Fruit fly (Drosophila melanogaster) whole organism, embryonic: Measurements from ENCODE around the gene CG14454.
A peak's percentile ranks its signal among the peaks of the same experiment; 100 is the strongest.

ENCODE experiments used
- Antp ChIP-seq: fragments of 200-800 bp; sonication (Bioruptor generic); optimal IDR thresholded peaks from 3 replicates; lab custom pipeline; 2016; ENCODE audit warnings: missing biosample characterization, missing genetic modification characterization
- Blimp-1 ChIP-seq: fragments of 200-800 bp; sonication (Bioruptor generic); optimal IDR thresholded peaks from 3 replicates; lab custom pipeline; 2018; ENCODE audit warnings: missing biosample characterization, missing genetic modification characterization, mild to moderate bottlenecking, moderate library complexity, missing genetic modification reagents
- CG10267 ChIP-seq: fragments of 200-800 bp; sonication (Bioruptor generic); optimal IDR thresholded peaks from 2 replicates; lab custom pipeline; 2018; ENCODE audit warnings: missing biosample characterization, mild to moderate bottlenecking, missing genetic modification characterization, moderate library complexity
- CG12236 ChIP-seq: fragments of 200-800 bp; sonication (Bioruptor generic); optimal IDR thresholded peaks from 2 replicates; lab custom pipeline; 2016; ENCODE audit warnings: missing biosample characterization, missing genetic modification characterization
- CG12659 ChIP-seq: fragments of 200-800 bp; sonication (Bioruptor generic); optimal IDR thresholded peaks from 3 replicates; lab custom pipeline; 2017; ENCODE audit warnings: mild to moderate bottlenecking, missing biosample characterization, missing genetic modification reagents, missing genetic modification characterization
- CG12769 ChIP-seq: fragments of 200-800 bp; sonication (Bioruptor generic); optimal IDR thresholded peaks from 2 replicates; lab custom pipeline; 2019; ENCODE audit warnings: missing biosample characterization, mild to moderate bottlenecking, missing genetic modification characterization, moderate library complexity
- CG12942 ChIP-seq: fragments of 200-800 bp; sonication (Bioruptor generic); optimal IDR thresholded peaks from 3 replicates; lab custom pipeline; 2016; ENCODE audit warnings: missing biosample characterization, missing genetic modification characterization
- CG13624 ChIP-seq: fragments of 200-800 bp; sonication (Bioruptor generic); optimal IDR thresholded peaks from 2 replicates; lab custom pipeline; 2016; ENCODE audit warnings: missing biosample characterization, missing genetic modification characterization
- CG14667 ChIP-seq: fragments of 200-800 bp; sonication (Bioruptor generic); IDR thresholded peaks from 2 replicates; pipeline ENCODE4 v1.3.6; 2022; ENCODE audit warnings: missing biosample characterization, missing genetic modification characterization
- CG15479 ChIP-seq: fragments of 200-800 bp; sonication (Bioruptor generic); optimal IDR thresholded peaks from 3 replicates; lab custom pipeline; 2019; ENCODE audit warnings: missing biosample characterization, mild to moderate bottlenecking, missing genetic modification characterization, moderate library complexity
- CG15514 ChIP-seq: fragments of 200-800 bp; sonication (Bioruptor generic); optimal IDR thresholded peaks from 3 replicates; lab custom pipeline; 2017; ENCODE audit warnings: missing biosample characterization, missing genetic modification characterization, mild to moderate bottlenecking, moderate library complexity, missing genetic modification reagents
- CG17568 ChIP-seq: fragments of 200-800 bp; sonication (Bioruptor generic); optimal IDR thresholded peaks from 2 replicates; lab custom pipeline; 2018; ENCODE audit warnings: missing biosample characterization, mild to moderate bottlenecking, missing genetic modification characterization, moderate library complexity
- CG2875 ChIP-seq: fragments of 200-800 bp; sonication (Bioruptor generic); optimal IDR thresholded peaks from 2 replicates; lab custom pipeline; 2017; ENCODE audit warnings: missing biosample characterization, mild to moderate bottlenecking, missing genetic modification characterization, missing genetic modification reagents
- CG31388 ChIP-seq: fragments of 200-800 bp; sonication (Bioruptor generic); optimal IDR thresholded peaks from 2 replicates; lab custom pipeline; 2016; ENCODE audit warnings: missing biosample characterization, missing genetic modification characterization
- CG32532 ChIP-seq: fragments of 200-800 bp; sonication (Bioruptor generic); IDR thresholded peaks from 2 replicates; pipeline ENCODE4 v1.3.6; 2022; ENCODE audit warnings: missing biosample characterization, missing genetic modification characterization
- CG3281 ChIP-seq: fragments of 200-800 bp; sonication (Bioruptor generic); optimal IDR thresholded peaks from 3 replicates; lab custom pipeline; 2017; ENCODE audit warnings: missing biosample characterization, mild to moderate bottlenecking, missing genetic modification characterization
- CG7745 ChIP-seq: fragments of 200-800 bp; sonication (Bioruptor generic); optimal IDR thresholded peaks from 2 replicates; lab custom pipeline; 2018; ENCODE audit warnings: missing biosample characterization, mild to moderate bottlenecking, missing genetic modification characterization, moderate library complexity
- CG7928 ChIP-seq: fragments of 200-800 bp; sonication (Bioruptor generic); optimal IDR thresholded peaks from 2 replicates; lab custom pipeline; 2017; ENCODE audit warnings: missing biosample characterization, mild to moderate bottlenecking, missing genetic modification characterization
- CG7963 ChIP-seq: fragments of 200-800 bp; sonication (Bioruptor generic); IDR thresholded peaks from 3 replicates; pipeline ENCODE4 v1.3.6; 2022; ENCODE audit warnings: missing biosample characterization, missing genetic modification characterization; ENCODE audit not compliant: partially characterized antibody
- CG7987 ChIP-seq: fragments of 200-800 bp; sonication (Bioruptor generic); optimal IDR thresholded peaks from 2 replicates; lab custom pipeline; 2018; ENCODE audit warnings: missing biosample characterization, mild to moderate bottlenecking, missing genetic modification characterization, moderate library complexity
- CG8359 ChIP-seq: fragments of 200-800 bp; sonication (Bioruptor generic); optimal IDR thresholded peaks from 2 replicates; lab custom pipeline; 2017; ENCODE audit warnings: missing biosample characterization, mild to moderate bottlenecking, missing genetic modification characterization, borderline replicate concordance
- CG8478 ChIP-seq: fragments of >200 bp; optimal IDR thresholded peaks from 2 replicates; lab custom pipeline; 2018
- E2f1 ChIP-seq: fragments of 200-800 bp; sonication (Bioruptor generic); IDR thresholded peaks from 2 replicates; pipeline ENCODE4 v1.3.6; 2022; ENCODE audit warnings: missing biosample characterization, missing genetic modification characterization
- Fer3 ChIP-seq: fragments of 200-800 bp; sonication (Bioruptor generic); optimal IDR thresholded peaks from 2 replicates; lab custom pipeline; 2018; ENCODE audit warnings: missing biosample characterization, mild to moderate bottlenecking, missing genetic modification characterization, moderate library complexity
- GATAe ChIP-seq: fragments of 200-800 bp; sonication (Bioruptor generic); conservative IDR thresholded peaks from 2 replicates; pipeline ENCODE4 v1.3.6; 2022; ENCODE audit warnings: missing biosample characterization, missing genetic modification characterization
- Hand ChIP-seq: fragments of 200-800 bp; sonication (Bioruptor generic); optimal IDR thresholded peaks from 2 replicates; lab custom pipeline; 2017; ENCODE audit warnings: mild to moderate bottlenecking, missing biosample characterization, missing genetic modification reagents, missing genetic modification characterization
- Hr51 ChIP-seq, 2 experiments: fragments of 200-800 bp; sonication (Bioruptor generic); optimal IDR thresholded peaks; 2 replicates in 1 of 2; 3 replicates in 1 of 2; lab custom pipeline; 2016 to 2018; ENCODE audit warnings: missing biosample characterization in 2 of 2, missing genetic modification characterization in 2 of 2, mild to moderate bottlenecking in 1 of 2, moderate library complexity in 1 of 2
- Lim3 ChIP-seq: fragments of 200-800 bp; sonication (Bioruptor generic); IDR thresholded peaks from 2 replicates; pipeline ENCODE4 v1.3.6; 2022; ENCODE audit warnings: missing biosample characterization, missing genetic modification characterization
- Stat92E ChIP-seq, 3 experiments: fragments of >200 bp in 2 of 3; fragments of 200-800 bp in 1 of 3; sonication (Bioruptor generic) in 1 of 3; optimal IDR thresholded peaks; 2 replicates each; lab custom pipeline; 2017 to 2019; ENCODE audit warnings: missing biosample characterization in 3 of 3, missing genetic modification characterization in 3 of 3, mild to moderate bottlenecking in 1 of 3, moderate library complexity in 1 of 3
- Trl ChIP-seq, 3 experiments: fragments of >200 bp in 2 of 3; fragments of 200-800 bp in 1 of 3; sonication (Bioruptor generic) in 1 of 3; optimal IDR thresholded peaks; 2 replicates in 1 of 3; 3 replicates in 2 of 3; lab custom pipeline; 2016 to 2017; ENCODE audit warnings: missing biosample characterization in 1 of 3, missing genetic modification characterization in 1 of 3
- chif ChIP-seq, 2 experiments: fragments of 200-800 bp; sonication (Bioruptor generic); optimal IDR thresholded peaks; 3 replicates each; lab custom pipeline; 2016; ENCODE audit warnings: missing biosample characterization in 2 of 2, missing genetic modification characterization in 2 of 2
- cwo ChIP-seq: fragments of 200-800 bp; sonication (Bioruptor generic); optimal IDR thresholded peaks from 3 replicates; lab custom pipeline; 2017; ENCODE audit warnings: missing biosample characterization, missing genetic modification characterization, mild to moderate bottlenecking, moderate library complexity, missing genetic modification reagents
- da ChIP-seq: fragments of 200-800 bp; sonication (Bioruptor generic); optimal IDR thresholded peaks from 2 replicates; lab custom pipeline; 2016; ENCODE audit warnings: missing biosample characterization, missing genetic modification characterization
- dpn ChIP-seq, 2 experiments: fragments of 200-800 bp; sonication (Bioruptor generic); optimal IDR thresholded peaks; 3 replicates each; lab custom pipeline; 2016; ENCODE audit warnings: missing biosample characterization in 2 of 2, missing genetic modification characterization in 2 of 2
- eve ChIP-seq, 2 experiments: fragments of >200 bp; optimal IDR thresholded peaks; 2 replicates each; lab custom pipeline; 2017; ENCODE audit warnings: missing biosample characterization in 2 of 2, missing genetic modification characterization in 2 of 2
- gce ChIP-seq: fragments of 200-800 bp; sonication (Bioruptor generic); IDR thresholded peaks from 3 replicates; pipeline ENCODE4 v1.3.6; 2022; ENCODE audit warnings: missing biosample characterization, missing genetic modification characterization
- gfzf ChIP-seq: fragments of 200-800 bp; sonication (Bioruptor generic); optimal IDR thresholded peaks from 2 replicates; lab custom pipeline; 2016; ENCODE audit warnings: missing biosample characterization, mild to moderate bottlenecking, missing genetic modification characterization, moderate library complexity
- kay ChIP-seq: fragments of 200-800 bp; sonication (Bioruptor generic); optimal IDR thresholded peaks from 2 replicates; lab custom pipeline; 2016; ENCODE audit warnings: missing biosample characterization, missing genetic modification characterization
- knrl ChIP-seq: fragments of 200-800 bp; sonication (Bioruptor generic); IDR thresholded peaks from 3 replicates; pipeline ENCODE4 v1.3.6; 2022; ENCODE audit warnings: missing biosample characterization, missing genetic modification characterization; ENCODE audit not compliant: partially characterized antibody
- lab ChIP-seq: fragments of 200-800 bp; sonication (Bioruptor generic); optimal IDR thresholded peaks from 3 replicates; lab custom pipeline; 2017; ENCODE audit warnings: missing biosample characterization, missing genetic modification characterization, mild to moderate bottlenecking, moderate library complexity, missing genetic modification reagents
- mirr ChIP-seq: fragments of 200-800 bp; sonication (Bioruptor generic); optimal IDR thresholded peaks from 3 replicates; lab custom pipeline; 2018; ENCODE audit warnings: missing biosample characterization, mild to moderate bottlenecking, missing genetic modification characterization
- nmo ChIP-seq: fragments of 200-800 bp; sonication (Bioruptor generic); optimal IDR thresholded peaks from 2 replicates; lab custom pipeline; 2018; ENCODE audit warnings: missing biosample characterization, mild to moderate bottlenecking, missing genetic modification characterization, moderate library complexity
- pita ChIP-seq: fragments of 200-800 bp; sonication (Bioruptor generic); optimal IDR thresholded peaks from 2 replicates; lab custom pipeline; 2017; ENCODE audit warnings: missing biosample characterization, mild to moderate bottlenecking, missing genetic modification characterization
- ranshi ChIP-seq: fragments of 200-800 bp; sonication (Bioruptor generic); IDR thresholded peaks from 2 replicates; pipeline ENCODE4 v1.3.6; 2022; ENCODE audit warnings: missing biosample characterization, missing genetic modification characterization
- scrt ChIP-seq: fragments of 200-800 bp; sonication (Bioruptor generic); optimal IDR thresholded peaks from 2 replicates; lab custom pipeline; 2018; ENCODE audit warnings: missing biosample characterization, mild to moderate bottlenecking, missing genetic modification characterization, moderate library complexity
- sens-2 ChIP-seq: fragments of 200-800 bp; sonication (Bioruptor generic); IDR thresholded peaks from 2 replicates; pipeline ENCODE4 v1.3.6; 2022; ENCODE audit warnings: missing biosample characterization, missing genetic modification characterization
- tio ChIP-seq: fragments of 200-800 bp; sonication (Bioruptor generic); optimal IDR thresholded peaks from 2 replicates; lab custom pipeline; 2017; ENCODE audit warnings: missing biosample characterization, missing genetic modification characterization, inconsistent platforms

Gene CG14454

dm6 chr3L:22741389-22742120, 49.2 kb upstream of the CG14454 start, which contains the start of gene CG7369 (continued):
- TF ChIP-seq CG7987 (GFP tag; lab: Kevin White, UChicago) (peak; percentile 38), Hr51 (GFP tag; optimal IDR thresholded peaks at IDR 0.05; lab: Kevin White, UChicago) (peak; percentile 72 to 74), dpn (GFP tag; optimal IDR thresholded peaks at IDR 0.05; lab: Kevin White, UChicago) (peak; percentile 83 to 88), chif (GFP tag; optimal IDR thresholded peaks at IDR 0.05; lab: Kevin White, UChicago) (peak; percentile 42 to 71), gfzf (GFP tag; lab: Kevin White, UChicago) (no peak), Blimp-1 (peak; percentile 88), Lim3 (GFP tag; lab: Robert Waterston, UW) (no peak), sens-2 (GFP tag; lab: Robert Waterston, UW) (peak; percentile 26; the same call in 1 of the 2 replicates), CG3281 (peak; percentile 83), mirr (peak; percentile 61), Antp (GFP tag; lab: Kevin White, UChicago) (peak; percentile 85), CG7928 (GFP tag; lab: Kevin White, UChicago) (peak; percentile 95), CG13624 (GFP tag; lab: Kevin White, UChicago) (peak; percentile 82), CG12236 (GFP tag; lab: Kevin White, UChicago) (peak; percentile 16), kay (GFP tag; lab: Kevin White, UChicago) (peak; percentile 76), CG12659 (GFP tag; lab: Kevin White, UChicago) (peak; percentile 95), Trl (optimal IDR thresholded peaks at IDR 0.05; lab: Kevin White, UChicago) (no peak), Trl (GFP tag; optimal IDR thresholded peaks at IDR 0.05; lab: Kevin White, UChicago) (peak; percentile 76), tio (GFP tag; lab: Kevin White, UChicago) (peak; percentile 90), CG31388 (peak; percentile 59), Stat92E (GFP tag; optimal IDR thresholded peaks at IDR 0.05; lab: Kevin White, UChicago) (no peak), cwo (GFP tag; lab: Kevin White, UChicago) (peak; percentile 76), Hand (GFP tag; lab: Kevin White, UChicago) (no peak), pita (GFP tag; lab: Kevin White, UChicago) (no peak), lab (GFP tag; lab: Kevin White, UChicago) (peak; percentile 83), CG2875 (GFP tag; lab: Kevin White, UChicago) (peak; percentile 69), scrt (GFP tag; lab: Kevin White, UChicago) (peak; percentile 53), CG10267 (tag; lab: Kevin White, UChicago) (peak; percentile 100), GATAe (0 out of 2 replicates have a peak, but pooled peaks have one; percentile 26), CG17568 (no peak), da (GFP tag; lab: Kevin White, UChicago) (peak; percentile 44), CG7963 (no peak), gce (GFP tag; lab: Robert Waterston, UW) (no peak), eve (GFP tag; optimal IDR thresholded peaks at IDR 0.05; lab: Kevin White, UChicago) (no peak), CG14667 (peak; percentile 65; the same call in 1 of the 2 replicates), ranshi (GFP tag; lab: Robert Waterston, UW) (peak; percentile 68; the same call in 1 of the 2 replicates), CG15514 (GFP tag; lab: Kevin White, UChicago) (peak; percentile 91), CG12769 (tag; lab: Kevin White, UChicago) (peak; percentile 51), nmo (GFP tag; lab: Kevin White, UChicago) (peak; percentile 89), knrl (peak; percentile 86), CG8359 (GFP tag; lab: Kevin White, UChicago) (peak; percentile 19), CG12942 (GFP tag; lab: Kevin White, UChicago) (peak; percentile 81), E2f1 (GFP tag; lab: Robert Waterston, UW) (peak; percentile 71), CG32532 (GFP tag; lab: Robert Waterston, UW) (peak; percentile 83), CG8478 (lab: Kevin White, UChicago) (no peak), Fer3 (tag; lab: Kevin White, UChicago) (peak; percentile 77), CG15479 (peak; percentile 64), CG7745 (tag; lab: Kevin White, UChicago) (no peak)
